Worm (Caenorhabditis elegans) whole organism, mixed stage, embryonic: ENCODE data around the gene dlc-1.

Source experiments
- elt-3 ChIP-seq: fragments of 150-350 bp; optimal IDR thresholded peaks from 2 replicates; lab custom pipeline; 2014; ENCODE audit warnings: missing biosample characterization, missing genetic modification characterization
- nhr-12 ChIP-seq: fragments of 150-350 bp; optimal IDR thresholded peaks from 2 replicates; lab custom pipeline; 2014; ENCODE audit warnings: missing biosample characterization, missing genetic modification characterization
- nhr-76 ChIP-seq: sonication (generic microtip); optimal IDR thresholded peaks from 2 replicates; lab custom pipeline; 2017; ENCODE audit warnings: missing biosample characterization, missing genetic modification characterization

ce11 chrIII:6453665-6454064, 9.9 kb downstream of the dlc-1 start:
- TF ChIP-seq nhr-76 (no peak), elt-3 (tag; lab: Kevin White, UChicago) (no peak), nhr-12 (tag; lab: Kevin White, UChicago) (no peak)
